Worm (Caenorhabditis elegans) whole organism, young adult: ENCODE data around the gene T19A5.3.

Experiments
- Y67H2A.10 ChIP-seq: fragments of 200-800 bp; sonication (Bioruptor generic); conservative IDR thresholded peaks from 2 replicates; pipeline ENCODE4 v1.3.6; 2022; ENCODE audit warnings: missing genetic modification reagents, missing genetic modification characterization, missing compliant biosample characterization
- attf-6 ChIP-seq: fragments of 200-800 bp; sonication (Bioruptor generic); IDR thresholded peaks from 2 replicates; pipeline ENCODE4 v1.3.6; 2022; ENCODE audit warnings: missing genetic modification reagents, missing genetic modification characterization, missing compliant biosample characterization
- dpl-1 ChIP-seq: fragments of 150-350 bp; optimal IDR thresholded peaks from 2 replicates; lab custom pipeline; 2014; ENCODE audit warnings: missing biosample characterization, missing genetic modification reagents, missing genetic modification characterization
- egl-18 ChIP-seq: fragments of 200-800 bp; sonication (Bioruptor generic); IDR thresholded peaks from 2 replicates; pipeline ENCODE4 v1.3.6; 2022; ENCODE audit warnings: missing genetic modification reagents, missing genetic modification characterization, missing compliant biosample characterization
- him-1 ChIP-seq: sonication (generic microtip); optimal IDR thresholded peaks from 2 replicates; lab custom pipeline; 2016; ENCODE audit warnings: missing genotype, missing genetic modification reagents, missing genetic modification characterization, missing compliant biosample characterization
- hmg-20 ChIP-seq: fragments of 200-800 bp; sonication (Bioruptor generic); IDR thresholded peaks from 2 replicates; pipeline ENCODE4 v1.3.6; 2022; ENCODE audit warnings: missing genetic modification reagents, missing genetic modification characterization, missing compliant biosample characterization
- lin-26 ChIP-seq: fragments of 200-800 bp; sonication (Bioruptor generic); IDR thresholded peaks from 2 replicates; pipeline ENCODE4 v1.3.6; 2022; ENCODE audit warnings: missing genetic modification reagents, missing genetic modification characterization, missing compliant biosample characterization
- lsl-1 ChIP-seq: fragments of 200-800 bp; sonication (Bioruptor generic); optimal IDR thresholded peaks from 2 replicates; lab custom pipeline; 2018; ENCODE audit warnings: mild to moderate bottlenecking, missing genetic modification characterization, moderate library complexity, missing compliant biosample characterization
- snpc-4 ChIP-seq, 5 experiments: fragments of 150-350 bp in 1 of 5; sonication (generic microtip) in 4 of 5; optimal IDR thresholded peaks; 2 replicates each; lab custom pipeline; 2014 to 2018; ENCODE audit warnings: missing genetic modification characterization in 5 of 5, missing biosample characterization in 3 of 5, antibody characterized with exemption in 2 of 5, mild to moderate bottlenecking in 2 of 5, missing compliant biosample characterization in 2 of 5, missing genotype in 2 of 5, moderate library complexity in 2 of 5, missing genetic modification reagents in 1 of 5
- unc-62 ChIP-seq: fragments of 150-350 bp; optimal IDR thresholded peaks from 2 replicates; lab custom pipeline; 2014; ENCODE audit warnings: missing biosample characterization, missing genetic modification reagents, missing genetic modification characterization
- xnd-1 ChIP-seq: sonication (generic microtip); optimal IDR thresholded peaks from 2 replicates; lab custom pipeline; 2016; ENCODE audit warnings: missing genotype, missing genetic modification reagents, missing genetic modification characterization, missing compliant biosample characterization

DNA sequence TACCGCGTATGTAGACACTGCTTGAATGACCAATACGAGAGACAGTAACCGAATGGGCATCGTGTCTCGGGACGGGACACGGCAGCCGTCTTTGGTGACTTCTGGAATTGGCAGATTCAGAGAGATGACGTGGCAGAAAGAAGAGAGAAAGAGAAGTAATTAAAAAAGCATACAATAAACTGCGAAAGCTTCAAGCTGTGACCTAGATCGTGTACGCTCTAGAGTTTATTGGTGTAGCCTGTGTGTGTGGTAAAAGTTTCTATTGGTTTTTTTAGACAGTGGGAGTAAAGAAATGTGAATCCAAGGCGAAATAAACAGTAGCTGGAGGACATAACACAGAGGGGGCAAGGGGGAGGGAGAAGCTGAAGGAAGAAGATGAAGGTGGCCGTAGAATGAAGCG lies at the start of gene T19A5.3:
- TF ChIP-seq snpc-4 (GFP tag; optimal IDR thresholded peaks at IDR 0.05; lab: Kevin White, UChicago) = no peak
- no peak for TF ChIP-seq snpc-4 (tag; optimal IDR thresholded peaks at IDR 0.05; lab: Kevin White, UChicago)
- TF ChIP-seq Y67H2A.10 = no peak
- TF ChIP-seq unc-62 (GFP tag; lab: Kevin White, UChicago) = no peak
- TF ChIP-seq dpl-1 = no peak
- no peak for TF ChIP-seq lin-26
- TF ChIP-seq egl-18 (GFP tag; lab: Robert Waterston, UW) = no peak
- no peak for TF ChIP-seq xnd-1 (tag; lab: Kevin White, UChicago)
- no peak for TF ChIP-seq hmg-20 (GFP tag; lab: Robert Waterston, UW)
- no peak for TF ChIP-seq him-1 (tag; lab: Kevin White, UChicago)
- TF ChIP-seq lsl-1 = no peak
- no peak for TF ChIP-seq attf-6 (GFP tag; lab: Robert Waterston, UW)
